Fruit fly (Drosophila melanogaster) whole organism, embryonic: ENCODE data around the gene CG13239.

Source experiments
- Aef1 ChIP-seq: fragments of 200-800 bp; sonication (Bioruptor generic); IDR thresholded peaks from 3 replicates; pipeline ENCODE4 v1.3.6; 2022; ENCODE audit warnings: missing biosample characterization, missing genetic modification characterization
- Antp ChIP-seq: fragments of 200-800 bp; sonication (Bioruptor generic); optimal IDR thresholded peaks from 3 replicates; lab custom pipeline; 2016; ENCODE audit warnings: missing biosample characterization, missing genetic modification characterization
- CG11695 ChIP-seq: fragments of 200-800 bp; sonication (Bioruptor generic); IDR thresholded peaks from 3 replicates; pipeline ENCODE4 v1.3.6; 2022; ENCODE audit warnings: missing biosample characterization, missing genetic modification characterization
- CG13775 ChIP-seq: fragments of 200-800 bp; sonication (Bioruptor generic); optimal IDR thresholded peaks from 3 replicates; lab custom pipeline; 2017; ENCODE audit warnings: missing biosample characterization, mild to moderate bottlenecking, missing genetic modification characterization
- CG15514 ChIP-seq: fragments of 200-800 bp; sonication (Bioruptor generic); optimal IDR thresholded peaks from 3 replicates; lab custom pipeline; 2017; ENCODE audit warnings: missing biosample characterization, missing genetic modification characterization, mild to moderate bottlenecking, moderate library complexity, missing genetic modification reagents
- CG17385 ChIP-seq: fragments of 200-800 bp; sonication (Bioruptor generic); optimal IDR thresholded peaks from 3 replicates; lab custom pipeline; 2018; ENCODE audit warnings: missing biosample characterization, mild to moderate bottlenecking, missing genetic modification characterization
- CG18476 ChIP-seq: fragments of 200-800 bp; sonication (Bioruptor generic); optimal IDR thresholded peaks from 2 replicates; lab custom pipeline; 2016; ENCODE audit warnings: missing biosample characterization, mild to moderate bottlenecking, missing genetic modification characterization
- CG2129 ChIP-seq: fragments of 200-800 bp; sonication (Bioruptor generic); IDR thresholded peaks from 2 replicates; pipeline ENCODE4 v1.3.6; 2022; ENCODE audit warnings: missing biosample characterization, missing genetic modification characterization; ENCODE audit not compliant: partially characterized antibody
- CG30431 ChIP-seq: fragments of 200-800 bp; sonication (Bioruptor generic); optimal IDR thresholded peaks from 2 replicates; lab custom pipeline; 2017; ENCODE audit warnings: missing biosample characterization, missing genetic modification characterization
- CG31224 ChIP-seq: fragments of 200-800 bp; sonication (Bioruptor generic); IDR thresholded peaks from 2 replicates; pipeline ENCODE4 v1.3.6; 2022; ENCODE audit warnings: missing biosample characterization, missing genetic modification characterization
- CG6254 ChIP-seq: fragments of 200-800 bp; sonication (Bioruptor generic); optimal IDR thresholded peaks from 3 replicates; lab custom pipeline; 2017; ENCODE audit warnings: mild to moderate bottlenecking, missing biosample characterization, missing genetic modification reagents, missing genetic modification characterization
- CG6689 ChIP-seq: fragments of 200-800 bp; sonication (Bioruptor generic); IDR thresholded peaks from 2 replicates; pipeline ENCODE4 v1.3.6; 2022; ENCODE audit warnings: missing biosample characterization, missing genetic modification characterization
- CG7556 ChIP-seq: fragments of 200-800 bp; sonication (Bioruptor generic); optimal IDR thresholded peaks from 2 replicates; lab custom pipeline; 2017; ENCODE audit warnings: missing biosample characterization, mild to moderate bottlenecking, missing genetic modification characterization
- CG7839 ChIP-seq: fragments of 200-800 bp; sonication (Bioruptor generic); optimal IDR thresholded peaks from 3 replicates; lab custom pipeline; 2018; ENCODE audit warnings: missing biosample characterization, mild to moderate bottlenecking, missing genetic modification characterization, moderate library complexity
- GATAe ChIP-seq: fragments of 200-800 bp; sonication (Bioruptor generic); conservative IDR thresholded peaks from 2 replicates; pipeline ENCODE4 v1.3.6; 2022; ENCODE audit warnings: missing biosample characterization, missing genetic modification characterization
- Hey ChIP-seq: fragments of 200-800 bp; sonication (Bioruptor generic); optimal IDR thresholded peaks from 3 replicates; lab custom pipeline; 2018; ENCODE audit warnings: missing biosample characterization, mild to moderate bottlenecking, missing genetic modification characterization
- HmgZ ChIP-seq: fragments of 200-800 bp; sonication (Bioruptor generic); optimal IDR thresholded peaks from 2 replicates; lab custom pipeline; 2018; ENCODE audit warnings: missing biosample characterization, mild to moderate bottlenecking, missing genetic modification characterization
- Meics ChIP-seq: fragments of 200-800 bp; sonication (Bioruptor generic); optimal IDR thresholded peaks from 2 replicates; lab custom pipeline; 2017; ENCODE audit warnings: missing biosample characterization, mild to moderate bottlenecking, missing genetic modification characterization
- Pdp1 ChIP-seq, 2 experiments: fragments of 200-800 bp; sonication (Bioruptor generic); optimal IDR thresholded peaks; 3 replicates each; lab custom pipeline; 2016; ENCODE audit warnings: missing biosample characterization in 2 of 2, missing genetic modification characterization in 2 of 2, mild to moderate bottlenecking in 1 of 2, moderate library complexity in 1 of 2
- Six4 ChIP-seq: fragments of 200-800 bp; sonication (Bioruptor generic); optimal IDR thresholded peaks from 2 replicates; lab custom pipeline; 2016; ENCODE audit warnings: missing biosample characterization, missing genetic modification characterization
- abd-A ChIP-seq: fragments of 200-800 bp; sonication (Bioruptor generic); optimal IDR thresholded peaks from 3 replicates; lab custom pipeline; 2019; ENCODE audit warnings: missing biosample characterization, mild to moderate bottlenecking, missing genetic modification characterization, moderate library complexity
- ac ChIP-seq: fragments of 200-800 bp; sonication (Bioruptor generic); optimal IDR thresholded peaks from 3 replicates; lab custom pipeline; 2017; ENCODE audit warnings: missing biosample characterization, mild to moderate bottlenecking, missing genetic modification characterization
- amos ChIP-seq: fragments of 200-800 bp; sonication (Bioruptor generic); IDR thresholded peaks from 2 replicates; pipeline ENCODE4 v1.3.6; 2022; ENCODE audit warnings: missing biosample characterization, missing genetic modification characterization; ENCODE audit not compliant: partially characterized antibody
- aop ChIP-seq: fragments of 200-800 bp; sonication (Bioruptor generic); IDR thresholded peaks from 2 replicates; pipeline ENCODE4 v1.3.6; 2022; ENCODE audit warnings: missing biosample characterization, missing genetic modification characterization
- ase ChIP-seq: fragments of 200-800 bp; sonication (Bioruptor generic); IDR thresholded peaks from 3 replicates; pipeline ENCODE4 v1.3.6; 2022; ENCODE audit warnings: missing biosample characterization, missing genetic modification characterization
- az2 ChIP-seq: fragments of 200-800 bp; sonication (Bioruptor generic); optimal IDR thresholded peaks from 3 replicates; lab custom pipeline; 2016; ENCODE audit warnings: missing biosample characterization, missing genetic modification characterization
- cad ChIP-seq: fragments of >200 bp; optimal IDR thresholded peaks from 2 replicates; lab custom pipeline; 2017; ENCODE audit warnings: missing biosample characterization, missing genetic modification characterization
- ci ChIP-seq: fragments of 200-800 bp; sonication (Bioruptor generic); IDR thresholded peaks from 3 replicates; pipeline ENCODE4 v1.3.6; 2022; ENCODE audit warnings: missing biosample characterization, missing genetic modification characterization
- crol ChIP-seq: fragments of 200-800 bp; sonication (Bioruptor generic); IDR thresholded peaks from 2 replicates; pipeline ENCODE4 v1.3.6; 2022; ENCODE audit warnings: missing biosample characterization, missing genetic modification characterization
- cwo ChIP-seq: fragments of 200-800 bp; sonication (Bioruptor generic); optimal IDR thresholded peaks from 3 replicates; lab custom pipeline; 2017; ENCODE audit warnings: missing biosample characterization, missing genetic modification characterization, mild to moderate bottlenecking, moderate library complexity, missing genetic modification reagents
- dati ChIP-seq: fragments of 200-800 bp; sonication (Bioruptor generic); IDR thresholded peaks from 2 replicates; pipeline ENCODE4 v1.3.6; 2022; ENCODE audit warnings: missing biosample characterization, missing genetic modification characterization
- exex ChIP-seq: fragments of 200-800 bp; sonication (Bioruptor generic); optimal IDR thresholded peaks from 4 replicates; lab custom pipeline; 2018; ENCODE audit warnings: missing biosample characterization, mild to moderate bottlenecking, missing genetic modification characterization, moderate library complexity
- gce ChIP-seq: fragments of 200-800 bp; sonication (Bioruptor generic); IDR thresholded peaks from 3 replicates; pipeline ENCODE4 v1.3.6; 2022; ENCODE audit warnings: missing biosample characterization, missing genetic modification characterization
- gcm ChIP-seq: fragments of 200-800 bp; sonication (Bioruptor generic); optimal IDR thresholded peaks from 2 replicates; lab custom pipeline; 2019; ENCODE audit warnings: missing biosample characterization, mild to moderate bottlenecking, missing genetic modification characterization, moderate library complexity
- gfzf ChIP-seq: fragments of 200-800 bp; sonication (Bioruptor generic); optimal IDR thresholded peaks from 2 replicates; lab custom pipeline; 2016; ENCODE audit warnings: missing biosample characterization, mild to moderate bottlenecking, missing genetic modification characterization, moderate library complexity
- ham ChIP-seq: fragments of 200-800 bp; sonication (Bioruptor generic); IDR thresholded peaks from 2 replicates; pipeline ENCODE4 v1.3.6; 2022; ENCODE audit warnings: missing biosample characterization, missing genetic modification characterization
- hkb ChIP-seq, 2 experiments: fragments of 200-800 bp in 1 of 2; fragments of >200 bp in 1 of 2; sonication (Bioruptor generic) in 1 of 2; IDR thresholded peaks in 1 of 2; optimal IDR thresholded peaks in 1 of 2; 2 replicates each; pipeline versions ENCODE4 v1.3.6 to Lab custom; 2017 to 2022; ENCODE audit warnings: missing biosample characterization in 1 of 2, missing genetic modification characterization in 1 of 2
- kay ChIP-seq: fragments of 200-800 bp; sonication (Bioruptor generic); optimal IDR thresholded peaks from 2 replicates; lab custom pipeline; 2016; ENCODE audit warnings: missing biosample characterization, missing genetic modification characterization
- kni ChIP-seq: fragments of 200-800 bp; sonication (Bioruptor generic); optimal IDR thresholded peaks from 3 replicates; lab custom pipeline; 2017; ENCODE audit warnings: mild to moderate bottlenecking, missing biosample characterization, missing genetic modification reagents, missing genetic modification characterization
- onecut ChIP-seq: fragments of 200-800 bp; sonication (Bioruptor generic); IDR thresholded peaks from 2 replicates; pipeline ENCODE4 v1.3.6; 2022; ENCODE audit warnings: missing biosample characterization, missing genetic modification characterization
- repo ChIP-seq: fragments of 200-800 bp; sonication (Bioruptor generic); optimal IDR thresholded peaks from 2 replicates; lab custom pipeline; 2016; ENCODE audit warnings: missing biosample characterization, missing genetic modification characterization
- shn ChIP-seq: fragments of 200-800 bp; sonication (Bioruptor generic); optimal IDR thresholded peaks from 3 replicates; lab custom pipeline; 2016; ENCODE audit warnings: missing biosample characterization, missing genetic modification characterization
- stwl ChIP-seq: fragments of 200-800 bp; sonication (Bioruptor generic); optimal IDR thresholded peaks from 3 replicates; lab custom pipeline; 2018; ENCODE audit warnings: missing biosample characterization, mild to moderate bottlenecking, missing genetic modification characterization, moderate library complexity
- sug ChIP-seq: fragments of 200-800 bp; optimal IDR thresholded peaks from 2 replicates; lab custom pipeline; 2019; ENCODE audit warnings: missing biosample characterization, mild to moderate bottlenecking, missing genetic modification characterization, moderate library complexity
- tx ChIP-seq: fragments of 200-800 bp; sonication (Bioruptor generic); optimal IDR thresholded peaks from 2 replicates; lab custom pipeline; 2016; ENCODE audit warnings: missing biosample characterization, missing genetic modification characterization
- wek ChIP-seq: fragments of 200-800 bp; sonication (Bioruptor generic); optimal IDR thresholded peaks from 3 replicates; lab custom pipeline; 2018; ENCODE audit warnings: missing biosample characterization, mild to moderate bottlenecking, missing genetic modification characterization, moderate library complexity

Gene CG13239

dm6 chr3L:22868070-22868469 lies 7.5 kb downstream of the CG13239 start, which contains the start of gene EMC4 (continued):
- TF ChIP-seq CG2129 (GFP tag; lab: Robert Waterston, UW) (0 out of 2 replicates have a peak, but pooled peaks have one; percentile 20), Antp (GFP tag; lab: Kevin White, UChicago) (peak; percentile 40), Aef1 (GFP tag; lab: Robert Waterston, UW) (no peak), CG13775 (GFP tag; lab: Kevin White, UChicago) (no peak), Six4 (no peak), CG30431 (GFP tag; lab: Kevin White, UChicago) (no peak), gfzf (peak; percentile 21), az2 (GFP tag; lab: Kevin White, UChicago) (peak; percentile 15), shn (GFP tag; lab: Kevin White, UChicago) (peak; percentile 24), ham (GFP tag; lab: Robert Waterston, UW) (no peak), ase (GFP tag; lab: Robert Waterston, UW) (no peak), Meics (GFP tag; lab: Kevin White, UChicago) (no peak), CG6689 (GFP tag; lab: Robert Waterston, UW) (no peak), kay (GFP tag; lab: Kevin White, UChicago) (peak; percentile 44), ci (GFP tag; lab: Robert Waterston, UW) (peak; percentile 61; the same call in 1 of the 3 replicates), CG31224 (GFP tag; lab: Robert Waterston, UW) (no peak), CG15514 (peak; percentile 70), kni (GFP tag; lab: Kevin White, UChicago) (no peak), CG7556 (GFP tag; lab: Kevin White, UChicago) (peak; percentile 29), hkb (optimal IDR thresholded peaks at IDR 0.05; lab: Kevin White, UChicago) (peak; percentile 39), hkb (GFP tag; IDR thresholded peaks at IDR 0.05; lab: Robert Waterston, UW) (no peak), wek (GFP tag; lab: Kevin White, UChicago) (no peak), gcm (GFP tag; lab: Kevin White, UChicago) (no peak), ac (GFP tag; lab: Kevin White, UChicago) (no peak), CG18476 (GFP tag; lab: Kevin White, UChicago) (peak; percentile 28), stwl (tag; lab: Kevin White, UChicago) (peak; percentile 90), tx (peak; percentile 46), repo (GFP tag; lab: Kevin White, UChicago) (peak; percentile 11), amos (GFP tag; lab: Robert Waterston, UW) (peak; percentile 76), CG7839 (peak; percentile 40), CG6254 (GFP tag; lab: Kevin White, UChicago) (peak; percentile 10), aop (no peak), CG17385 (GFP tag; lab: Kevin White, UChicago) (peak; percentile 47), cad (no peak)

dm6 chr3L:22870378-22870777 lies 9.8 kb downstream of the CG13239 start:
- peak; percentile 16 for TF ChIP-seq exex
- TF ChIP-seq CG11695 (GFP tag; lab: Robert Waterston, UW), result no peak
- TF ChIP-seq abd-A (tag; lab: Kevin White, UChicago), result no peak
- peak; percentile 5 for TF ChIP-seq HmgZ
- TF ChIP-seq Pdp1 (GFP tag; optimal IDR thresholded peaks at IDR 0.05; lab: Kevin White, UChicago), result peak in 1 of 2 experiments; percentile 64
- TF ChIP-seq GATAe (GFP tag; lab: Robert Waterston, UW), result peak; percentile 64; the same call in 1 of the 2 replicates
- TF ChIP-seq cwo (GFP tag; lab: Kevin White, UChicago), result peak; percentile 92
- TF ChIP-seq sug, result peak; percentile 47
- no peak; the same call in 1 of the 2 replicates for TF ChIP-seq dati
- TF ChIP-seq Aef1 (GFP tag; lab: Robert Waterston, UW), result no peak
- 0 out of 3 replicates have a peak, but pooled peaks have one; percentile 4 for TF ChIP-seq gce
- TF ChIP-seq onecut, result peak; percentile 85
- peak; percentile 63 for TF ChIP-seq kay (GFP tag; lab: Kevin White, UChicago)
- peak; percentile 79 for TF ChIP-seq crol
- peak; percentile 21 for TF ChIP-seq Hey (tag; lab: Kevin White, UChicago)
